In the genomic region with DNA sequence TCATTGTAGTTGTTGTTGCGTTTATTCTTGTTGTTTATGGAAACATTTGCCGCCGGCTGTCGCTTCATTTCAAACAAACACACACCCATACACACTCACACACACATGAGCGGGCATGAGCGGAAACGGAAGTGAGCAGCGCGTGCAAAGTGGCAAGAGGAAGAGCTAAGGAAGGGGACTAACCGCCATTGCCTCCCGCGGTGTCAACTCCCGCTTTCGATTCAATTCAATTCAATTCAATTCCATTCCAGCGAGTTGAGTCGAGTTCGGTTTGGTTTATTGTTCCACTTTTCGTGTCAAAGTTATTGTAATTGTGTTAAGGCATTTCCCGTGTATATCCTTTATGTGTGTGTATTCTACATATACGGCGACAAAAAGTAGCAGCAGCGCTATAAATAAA, we compare ENCODE assay signal across 1 fruit fly cellular context.
TF ChIP-seq lines count a peak whose summit lies in the region.

No protein-coding gene starts in this region.

TF ChIP-seq in whole organism, embryonic, 481 proteins besides CTCF, POLR2A, EP300 and RAD21 (continued from another document):
- TF ChIP-seq D (optimal IDR thresholded peaks at IDR 0.05; lab: Kevin White, UChicago) (no peak), D (GFP tag; optimal IDR thresholded peaks at IDR 0.05; lab: Kevin White, UChicago) (peak; percentile 8), tap (tag; optimal IDR thresholded peaks at IDR 0.05; lab: Kevin White, UChicago) (peak; percentile 9), sc (optimal IDR thresholded peaks at IDR 0.05; lab: Kevin White, UChicago) (no peak), sc (GFP tag; optimal IDR thresholded peaks at IDR 0.05; lab: Kevin White, UChicago) (no peak), CG11560 (tag; IDR thresholded peaks at IDR 0.05; lab: Robert Waterston, UW) (no peak), sens-2 (GFP tag; IDR thresholded peaks at IDR 0.05; lab: Robert Waterston, UW) (peak; percentile 32; the same call in 1 of the 2 replicates), sr (GFP tag; IDR thresholded peaks at IDR 0.05; lab: Robert Waterston, UW) (peak; percentile 42; the same call in 1 of the 3 replicates), Bdp1 (GFP tag; optimal IDR thresholded peaks at IDR 0.05; lab: Kevin White, UChicago) (no peak), Spps (tag; optimal IDR thresholded peaks at IDR 0.05; lab: Kevin White, UChicago) (peak; percentile 2), Adf1 (GFP tag; IDR thresholded peaks at IDR 0.05; lab: Robert Waterston, UW) (no peak), Awh (GFP tag; IDR thresholded peaks at IDR 0.05; lab: Robert Waterston, UW) (peak; percentile 43; the same call in 1 of the 2 replicates), odd (GFP tag; optimal IDR thresholded peaks at IDR 0.05; lab: Kevin White, UChicago) (no peak), CG6254 (GFP tag; optimal IDR thresholded peaks at IDR 0.05; lab: Kevin White, UChicago) (peak; percentile 15), CG4730 (GFP tag; IDR thresholded peaks at IDR 0.05; lab: Robert Waterston, UW) (no peak)
